Fruit fly (Drosophila melanogaster): ENCODE data around the gene CG11756.
A peak's percentile ranks its signal among the peaks of the same experiment; 100 is the strongest.

Gene CG11756

dm6 chrX:11350505-11351327 is 2.8 kb downstream of the CG11756 start, which contains the start of gene CG1737 (continued):
- TF ChIP-seq CG12155 (GFP tag; optimal IDR thresholded peaks at IDR 0.05), result no peak
- no peak for TF ChIP-seq onecut (GFP tag; IDR thresholded peaks at IDR 0.05)
- no peak for TF ChIP-seq CG11723 (GFP tag; optimal IDR thresholded peaks at IDR 0.05)
- TF ChIP-seq tgo (GFP tag; IDR thresholded peaks at IDR 0.05), result no peak
- no peak for TF ChIP-seq CG8359 (GFP tag; optimal IDR thresholded peaks at IDR 0.05; ENCODE audit: borderline replicate concordance)
- TF ChIP-seq CG14441 (GFP tag; IDR thresholded peaks at IDR 0.05), result no peak
- TF ChIP-seq fd96Cb (tag; optimal IDR thresholded peaks at IDR 0.05), result no peak
- TF ChIP-seq E2f2 (GFP tag; IDR thresholded peaks at IDR 0.05), result peak; percentile 37; the same call in 1 of the 2 replicates
- TF ChIP-seq Xbp1 (GFP tag; optimal IDR thresholded peaks at IDR 0.05), result no peak
- TF ChIP-seq Doc2 (GFP tag; IDR thresholded peaks at IDR 0.05), result no peak
- peak; percentile 1 for TF ChIP-seq Ets65A (GFP tag)
- TF ChIP-seq Nf-YB (GFP tag; optimal IDR thresholded peaks at IDR 0.05), result peak; percentile 25
- no peak for TF ChIP-seq kay (GFP tag; optimal IDR thresholded peaks at IDR 0.05)
- no peak for TF ChIP-seq Dll (GFP tag; IDR thresholded peaks at IDR 0.05; ENCODE audit: partially characterized antibody)
- no peak for TF ChIP-seq gt (GFP tag; IDR thresholded peaks at IDR 0.05)
- peak; percentile 17 for TF ChIP-seq NfI (GFP tag; optimal IDR thresholded peaks at IDR 0.05)
- peak; percentile 7 for TF ChIP-seq CG13624 (GFP tag; optimal IDR thresholded peaks at IDR 0.05)
- TF ChIP-seq CG1529 (GFP tag; optimal IDR thresholded peaks at IDR 0.05), result no peak
- TF ChIP-seq CG17186 (GFP tag; optimal IDR thresholded peaks at IDR 0.05), result no peak
- TF ChIP-seq CG11456 (GFP tag; IDR thresholded peaks at IDR 0.05), result peak; percentile 39; the same call in 1 of the 3 replicates
- peak; percentile 2 for TF ChIP-seq CG13894 (tag; optimal IDR thresholded peaks at IDR 0.05)
- TF ChIP-seq scrt (GFP tag; optimal IDR thresholded peaks at IDR 0.05), result peak; percentile 7
- TF ChIP-seq CG32772 (GFP tag; IDR thresholded peaks at IDR 0.05), result peak; percentile 66
- TF ChIP-seq ATbp (GFP tag; optimal IDR thresholded peaks at IDR 0.05), result no peak
- TF ChIP-seq fu2 (GFP tag; optimal IDR thresholded peaks at IDR 0.05), result no peak
- no peak for TF ChIP-seq CG3726 (GFP tag; IDR thresholded peaks at IDR 0.05)
- TF ChIP-seq Antp (GFP tag; optimal IDR thresholded peaks at IDR 0.05), result peak; percentile 12
- TF ChIP-seq btn (GFP tag; optimal IDR thresholded peaks at IDR 0.05), result no peak
- no peak for TF ChIP-seq CG7987 (GFP tag; optimal IDR thresholded peaks at IDR 0.05)
- TF ChIP-seq CG10321 (GFP tag; IDR thresholded peaks at IDR 0.05), result no peak
- TF ChIP-seq CG8478 (optimal IDR thresholded peaks at IDR 0.05), result no peak
- TF ChIP-seq Vsx1 (GFP tag; optimal IDR thresholded peaks at IDR 0.05), result no peak
- TF ChIP-seq CG8388 (GFP tag; optimal IDR thresholded peaks at IDR 0.05), result peak; percentile 37
- TF ChIP-seq ssp (GFP tag; IDR thresholded peaks at IDR 0.05), result peak; percentile 27; the same call in 1 of the 2 replicates
- no peak for TF ChIP-seq CG6654 (GFP tag; optimal IDR thresholded peaks at IDR 0.05)
- TF ChIP-seq nerfin-1 (tag; optimal IDR thresholded peaks at IDR 0.05), result no peak
- no peak for TF ChIP-seq Bgb (GFP tag; IDR thresholded peaks at IDR 0.05; ENCODE audit: partially characterized antibody)
- TF ChIP-seq hkb (optimal IDR thresholded peaks at IDR 0.05), result no peak
- no peak for TF ChIP-seq hkb (GFP tag; IDR thresholded peaks at IDR 0.05)
- TF ChIP-seq CG8944 (GFP tag; optimal IDR thresholded peaks at IDR 0.05), result peak; percentile 5
- TF ChIP-seq CG10274 (GFP tag; optimal IDR thresholded peaks at IDR 0.05), result no peak
- TF ChIP-seq CG12104 (GFP tag; optimal IDR thresholded peaks at IDR 0.05), result no peak
- TF ChIP-seq unc-4 (GFP tag; IDR thresholded peaks at IDR 0.05; ENCODE audit: partially characterized antibody), result no peak; the same call in 1 of the 2 replicates
- peak; percentile 17 for TF ChIP-seq CG3281 (GFP tag; optimal IDR thresholded peaks at IDR 0.05)
- peak; percentile 74 for TF ChIP-seq CG15514 (GFP tag; optimal IDR thresholded peaks at IDR 0.05)
- TF ChIP-seq Taf1 (GFP tag; IDR thresholded peaks at IDR 0.05), result no peak
- no peak for TF ChIP-seq CG2875 (GFP tag; optimal IDR thresholded peaks at IDR 0.05)
- TF ChIP-seq CG6791 (GFP tag; IDR thresholded peaks at IDR 0.05; ENCODE audit: partially characterized antibody), result no peak
- TF ChIP-seq CG8924 (tag; optimal IDR thresholded peaks at IDR 0.05), result no peak
- no peak for TF ChIP-seq Mrtf (GFP tag; IDR thresholded peaks at IDR 0.05)
